Fruit fly (Drosophila melanogaster): ENCODE measurements around the gene CG42818.

Gene CG42818

dm6 chr2L:16285692-16286359 is 44.1 kb downstream of the CG42818 start (continued):
- TF ChIP-seq CG16813 (GFP tag; IDR thresholded peaks at IDR 0.05; ENCODE audit: partially characterized antibody) (no peak), CG1647 (GFP tag; optimal IDR thresholded peaks at IDR 0.05) (peak; percentile 81), CG15696 (tag; optimal IDR thresholded peaks at IDR 0.05) (peak; percentile 80), ap (GFP tag; IDR thresholded peaks at IDR 0.05) (no peak), CG2199 (GFP tag; IDR thresholded peaks at IDR 0.05) (no peak), Poxn (GFP tag; IDR thresholded peaks at IDR 0.05) (no peak), CG10274 (GFP tag; optimal IDR thresholded peaks at IDR 0.05) (peak; percentile 66), BtbVII (GFP tag; optimal IDR thresholded peaks at IDR 0.05) (peak; percentile 79), yki (optimal IDR thresholded peaks at IDR 0.05) (peak; percentile 41), CG8359 (GFP tag; optimal IDR thresholded peaks at IDR 0.05; ENCODE audit: borderline replicate concordance) (peak; percentile 78), crp (GFP tag; optimal IDR thresholded peaks at IDR 0.05) (peak; percentile 65 to 92), dmrt99B (tag; optimal IDR thresholded peaks at IDR 0.05) (peak; percentile 91), NFAT (GFP tag; IDR thresholded peaks at IDR 0.05) (no peak), CG14441 (GFP tag; IDR thresholded peaks at IDR 0.05) (no peak), scrt (GFP tag; optimal IDR thresholded peaks at IDR 0.05) (peak; percentile 80), CG11723 (GFP tag; optimal IDR thresholded peaks at IDR 0.05) (peak; percentile 53), CG13287 (GFP tag; IDR thresholded peaks at IDR 0.05; ENCODE audit: partially characterized antibody) (no peak), Ssrp (tag; optimal IDR thresholded peaks at IDR 0.05) (peak; percentile 91), CG8388 (GFP tag; optimal IDR thresholded peaks at IDR 0.05) (peak; percentile 84), CG3995 (GFP tag; optimal IDR thresholded peaks at IDR 0.05) (peak; percentile 23), ind (GFP tag; optimal IDR thresholded peaks at IDR 0.05) (peak; percentile 89), CG12391 (tag; optimal IDR thresholded peaks at IDR 0.05) (peak; percentile 90), Lhr (GFP tag; optimal IDR thresholded peaks at IDR 0.05) (peak; percentile 62), slp2 (GFP tag; optimal IDR thresholded peaks at IDR 0.05) (peak; percentile 85), Hmr (GFP tag; optimal IDR thresholded peaks at IDR 0.05) (peak; percentile 76), Usf (GFP tag; optimal IDR thresholded peaks at IDR 0.05) (peak; percentile 74), Side (GFP tag; optimal IDR thresholded peaks at IDR 0.05) (peak; percentile 78), CG12219 (GFP tag; optimal IDR thresholded peaks at IDR 0.05) (peak; percentile 89), hth (optimal IDR thresholded peaks at IDR 0.05) (no peak), btn (GFP tag; optimal IDR thresholded peaks at IDR 0.05) (peak; percentile 68), pho (GFP tag; optimal IDR thresholded peaks at IDR 0.05) (peak; percentile 85), crc (GFP tag; optimal IDR thresholded peaks at IDR 0.05) (peak; percentile 81), TFAM (GFP tag; optimal IDR thresholded peaks at IDR 0.05) (peak; percentile 63), jumu (GFP tag; optimal IDR thresholded peaks at IDR 0.05) (peak; percentile 72), CG10321 (GFP tag; IDR thresholded peaks at IDR 0.05) (no peak), CG11504 (tag; optimal IDR thresholded peaks at IDR 0.05) (peak; percentile 88), grau (tag; optimal IDR thresholded peaks at IDR 0.05) (peak; percentile 90), emc (GFP tag; optimal IDR thresholded peaks at IDR 0.05) (peak; percentile 73), CG6683 (GFP tag; optimal IDR thresholded peaks at IDR 0.05) (peak; percentile 33), CG12659 (GFP tag; optimal IDR thresholded peaks at IDR 0.05) (peak; percentile 70), Opbp (GFP tag; IDR thresholded peaks at IDR 0.05; ENCODE audit: partially characterized antibody) (no peak), CG18476 (GFP tag; optimal IDR thresholded peaks at IDR 0.05) (peak; percentile 84), salm (tag; optimal IDR thresholded peaks at IDR 0.05) (peak; percentile 82), CG2120 (GFP tag; optimal IDR thresholded peaks at IDR 0.05) (peak; percentile 88), ranshi (GFP tag; IDR thresholded peaks at IDR 0.05) (no peak), tup (GFP tag; optimal IDR thresholded peaks at IDR 0.05) (peak; percentile 51), vnd (GFP tag; IDR thresholded peaks at IDR 0.05; ENCODE audit: partially characterized antibody) (no peak), E2f2 (GFP tag; IDR thresholded peaks at IDR 0.05) (no peak), Blimp-1 (GFP tag; optimal IDR thresholded peaks at IDR 0.05) (peak; percentile 88)
